Worm (Caenorhabditis elegans): ENCODE measurements around the gene H03G16.5.

ce11 chrX:15057900-15058299 is 1.3 kb upstream of the H03G16.5 start:
- TF ChIP-seq ceh-30 (tag; optimal IDR thresholded peaks at IDR 0.05) (no peak), fkh-10 (GFP tag; optimal IDR thresholded peaks at IDR 0.05) (no peak), pqm-1 (tag; optimal IDR thresholded peaks at IDR 0.05) (no peak), npax-4 (tag; optimal IDR thresholded peaks at IDR 0.05) (no peak), sox-4 (tag; optimal IDR thresholded peaks at IDR 0.05) (no peak), nhr-232 (tag; optimal IDR thresholded peaks at IDR 0.05) (no peak), ets-4 (tag; optimal IDR thresholded peaks at IDR 0.05) (no peak), nhr-11 (tag; optimal IDR thresholded peaks at IDR 0.05) (no peak)

All from whole organism, late embryonic.